Worm (Caenorhabditis elegans) whole organism, late embryonic: ENCODE measurements around the gene cest-25.
"Not testable (repeated sequence)": the region's sequence is repeated elsewhere in the genome, so short reads cannot be mapped to it uniquely, and the experiment has no call there.

ENCODE experiments used
- C08G9.2 ChIP-seq: sonication (generic microtip); optimal IDR thresholded peaks from 2 replicates; lab custom pipeline; 2016; ENCODE audit warnings: mild to moderate bottlenecking, missing genetic modification characterization, moderate library complexity, missing compliant biosample characterization
- C38D4.7 ChIP-seq: fragments of 200-800 bp; sonication (Bioruptor generic); optimal IDR thresholded peaks from 2 replicates; lab custom pipeline; 2018; ENCODE audit warnings: mild to moderate bottlenecking, missing genetic modification characterization, moderate library complexity, missing compliant biosample characterization
- F13H6.1 ChIP-seq: sonication (generic microtip); optimal IDR thresholded peaks from 2 replicates; lab custom pipeline; 2016; ENCODE audit warnings: missing genetic modification characterization, missing compliant biosample characterization
- K09A11.1 ChIP-seq: sonication (generic microtip); optimal IDR thresholded peaks from 2 replicates; lab custom pipeline; 2017; ENCODE audit warnings: antibody characterized with exemption, mild to moderate bottlenecking, missing genetic modification characterization, missing compliant biosample characterization; ENCODE audit not compliant: insufficient read depth
- T23F11.4 ChIP-seq: fragments of 200-800 bp; sonication (Bioruptor generic); optimal IDR thresholded peaks from 2 replicates; lab custom pipeline; 2018; ENCODE audit warnings: mild to moderate bottlenecking, missing genetic modification characterization, missing compliant biosample characterization
- ahr-1 ChIP-seq: sonication (generic microtip); optimal IDR thresholded peaks from 2 replicates; lab custom pipeline; 2016; ENCODE audit warnings: missing genetic modification characterization, missing compliant biosample characterization
- ama-1 ChIP-seq: fragments of 150-350 bp; optimal IDR thresholded peaks from 2 replicates; lab custom pipeline; 2014
- ceh-22 ChIP-seq: sonication (generic microtip); optimal IDR thresholded peaks from 2 replicates; lab custom pipeline; 2017; ENCODE audit warnings: missing biosample characterization, missing genetic modification characterization
- ceh-48 ChIP-seq: sonication (generic microtip); optimal IDR thresholded peaks from 2 replicates; lab custom pipeline; 2016; ENCODE audit warnings: missing genetic modification characterization, inconsistent platforms, missing compliant biosample characterization
- ceh-6 ChIP-seq: fragments of 200-800 bp; sonication (Bioruptor generic); optimal IDR thresholded peaks from 2 replicates; lab custom pipeline; 2018; ENCODE audit warnings: mild to moderate bottlenecking, missing genetic modification characterization, missing compliant biosample characterization
- dmd-4 ChIP-seq: sonication (generic microtip); optimal IDR thresholded peaks from 2 replicates; lab custom pipeline; 2016; ENCODE audit warnings: borderline replicate concordance, missing genetic modification characterization, missing compliant biosample characterization
- elt-2 ChIP-seq: sonication (generic microtip); optimal IDR thresholded peaks from 2 replicates; lab custom pipeline; 2016; ENCODE audit warnings: missing genetic modification reagents, missing genetic modification characterization, missing compliant biosample characterization
- fax-1 ChIP-seq: sonication (generic microtip); optimal IDR thresholded peaks from 2 replicates; lab custom pipeline; 2016; ENCODE audit warnings: missing genotype, missing genetic modification characterization, missing compliant biosample characterization
- fkh-10 ChIP-seq: fragments of 150-350 bp; optimal IDR thresholded peaks from 2 replicates; lab custom pipeline; 2014; ENCODE audit warnings: missing biosample characterization, missing genetic modification reagents, missing genetic modification characterization
- hlh-30 ChIP-seq: sonication (generic microtip); optimal IDR thresholded peaks from 2 replicates; lab custom pipeline; 2017; ENCODE audit warnings: antibody characterized with exemption, missing genetic modification characterization, missing compliant biosample characterization; ENCODE audit not compliant: insufficient read depth
- hlh-8 ChIP-seq: sonication (generic microtip); optimal IDR thresholded peaks from 2 replicates; lab custom pipeline; 2016; ENCODE audit warnings: missing genotype, missing genetic modification characterization, missing compliant biosample characterization
- lim-6 ChIP-seq: sonication (generic microtip); optimal IDR thresholded peaks from 2 replicates; lab custom pipeline; 2016; ENCODE audit warnings: missing genetic modification characterization, missing compliant biosample characterization
- npax-4 ChIP-seq: sonication (generic microtip); optimal IDR thresholded peaks from 2 replicates; lab custom pipeline; 2016; ENCODE audit warnings: missing genetic modification characterization, missing compliant biosample characterization
- odd-2 ChIP-seq: sonication (generic microtip); optimal IDR thresholded peaks from 2 replicates; lab custom pipeline; 2017; ENCODE audit warnings: antibody characterized with exemption, mild to moderate bottlenecking, missing genetic modification characterization, missing compliant biosample characterization
- pag-3 ChIP-seq: sonication (generic microtip); optimal IDR thresholded peaks from 2 replicates; lab custom pipeline; 2016; ENCODE audit warnings: missing compliant biosample characterization, missing genetic modification characterization, borderline replicate concordance
- pat-9 ChIP-seq: fragments of 200-800 bp; sonication (Bioruptor generic); optimal IDR thresholded peaks from 2 replicates; lab custom pipeline; 2018; ENCODE audit warnings: mild to moderate bottlenecking, missing genetic modification characterization, moderate library complexity, missing compliant biosample characterization
- pha-4 ChIP-seq: fragments of 150-350 bp; optimal IDR thresholded peaks from 2 replicates; lab custom pipeline; 2018; ENCODE audit warnings: missing biosample characterization, missing genetic modification reagents, missing genetic modification characterization
- pqm-1 ChIP-seq: sonication (generic microtip); optimal IDR thresholded peaks from 2 replicates; lab custom pipeline; 2016; ENCODE audit warnings: missing genetic modification characterization, missing compliant biosample characterization
- pros-1 ChIP-seq: fragments of 150-350 bp; optimal IDR thresholded peaks from 2 replicates; lab custom pipeline; 2014; ENCODE audit warnings: missing biosample characterization, missing genetic modification reagents, missing genetic modification characterization
- sox-2 ChIP-seq: fragments of 200-800 bp; sonication (Bioruptor generic); IDR thresholded peaks from 2 replicates; pipeline ENCODE4 v1.3.6; 2022; ENCODE audit warnings: missing genetic modification reagents, missing genetic modification characterization, missing compliant biosample characterization
- sox-4 ChIP-seq: sonication (generic microtip); optimal IDR thresholded peaks from 2 replicates; lab custom pipeline; 2017; ENCODE audit warnings: mild to moderate bottlenecking, missing genetic modification characterization, inconsistent platforms, missing compliant biosample characterization
- syd-9 ChIP-seq: sonication (generic microtip); optimal IDR thresholded peaks from 2 replicates; lab custom pipeline; 2016; ENCODE audit warnings: mild to moderate bottlenecking, missing genetic modification characterization, moderate library complexity, missing compliant biosample characterization
- tbx-7 ChIP-seq: sonication (generic microtip); optimal IDR thresholded peaks from 2 replicates; lab custom pipeline; 2016; ENCODE audit warnings: missing genotype, missing genetic modification characterization, missing compliant biosample characterization
- ttx-3 ChIP-seq: sonication (generic microtip); optimal IDR thresholded peaks from 2 replicates; lab custom pipeline; 2016; ENCODE audit warnings: missing genetic modification reagents, missing genetic modification characterization, missing compliant biosample characterization
- unc-42 ChIP-seq: sonication (generic microtip); optimal IDR thresholded peaks from 2 replicates; lab custom pipeline; 2016; ENCODE audit warnings: missing genotype, missing genetic modification characterization, missing compliant biosample characterization
- unc-86 ChIP-seq: sonication (generic microtip); optimal IDR thresholded peaks from 2 replicates; lab custom pipeline; 2016; ENCODE audit warnings: missing genetic modification characterization, missing compliant biosample characterization
- ztf-16 ChIP-seq: sonication (generic microtip); optimal IDR thresholded peaks from 2 replicates; lab custom pipeline; 2017; ENCODE audit warnings: missing genetic modification characterization, missing compliant biosample characterization

Gene cest-25

DNA sequence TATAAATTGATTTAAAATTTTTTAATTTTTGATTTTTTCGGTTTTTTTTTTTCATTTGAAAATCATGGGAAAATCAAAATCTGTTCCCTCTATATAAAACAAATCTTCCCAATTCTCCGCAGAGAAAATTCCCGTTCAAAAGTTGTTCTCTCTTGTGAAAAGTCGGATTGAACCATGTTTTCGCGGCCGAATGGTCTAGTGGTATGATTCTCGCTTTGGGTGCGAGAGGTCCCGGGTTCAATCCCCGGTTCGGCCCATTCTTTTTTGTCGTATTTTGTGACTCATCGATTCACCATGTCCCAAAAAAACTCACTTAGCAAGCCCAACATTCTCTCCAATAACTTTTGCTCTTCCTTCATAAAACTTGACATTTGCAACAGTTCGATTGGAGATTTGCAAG is 27.8 kb downstream of the cest-25 start (continued):
- TF ChIP-seq ama-1 (lab: Kevin White, UChicago) = no peak

DNA sequence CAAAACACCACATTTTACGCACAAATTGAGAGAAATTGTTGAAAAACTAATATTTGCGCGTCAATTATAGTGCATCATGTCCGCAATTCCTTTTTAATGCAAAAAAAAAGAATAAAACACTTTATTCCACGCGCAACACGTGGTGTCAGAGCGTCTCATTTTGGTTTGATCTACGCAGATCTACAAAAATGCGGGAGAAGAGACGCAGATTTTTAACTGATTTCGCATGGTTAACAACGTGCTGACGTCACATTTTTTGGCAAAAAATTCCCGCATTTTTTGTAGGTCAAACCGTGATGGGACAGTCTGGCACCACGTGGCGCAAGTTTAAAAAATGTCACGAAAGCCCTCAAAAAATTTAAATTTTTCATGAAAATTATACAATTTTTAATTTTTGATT is 29.1 kb downstream of the cest-25 start:
- TF ChIP-seq sox-4 (no peak), C08G9.2 (tag; lab: Kevin White, UChicago) (no peak), pqm-1 (tag; lab: Kevin White, UChicago) (no peak), npax-4 (tag; lab: Kevin White, UChicago) (no peak), lim-6 (no peak), ceh-22 (no peak), pag-3 (no peak), pha-4 (tag; lab: Kevin White, UChicago) (no peak), dmd-4 (no peak), pat-9 (no peak), ceh-48 (tag; lab: Kevin White, UChicago) (no peak), hlh-8 (no peak), K09A11.1 (tag; lab: Kevin White, UChicago) (no peak), ztf-16 (no peak), hlh-30 (tag; lab: Kevin White, UChicago) (no peak), ttx-3 (tag; lab: Kevin White, UChicago) (no peak), pros-1 (tag; lab: Kevin White, UChicago) (no peak)
- TF ChIP-seq, all 69 proteins: peak for 0

DNA sequence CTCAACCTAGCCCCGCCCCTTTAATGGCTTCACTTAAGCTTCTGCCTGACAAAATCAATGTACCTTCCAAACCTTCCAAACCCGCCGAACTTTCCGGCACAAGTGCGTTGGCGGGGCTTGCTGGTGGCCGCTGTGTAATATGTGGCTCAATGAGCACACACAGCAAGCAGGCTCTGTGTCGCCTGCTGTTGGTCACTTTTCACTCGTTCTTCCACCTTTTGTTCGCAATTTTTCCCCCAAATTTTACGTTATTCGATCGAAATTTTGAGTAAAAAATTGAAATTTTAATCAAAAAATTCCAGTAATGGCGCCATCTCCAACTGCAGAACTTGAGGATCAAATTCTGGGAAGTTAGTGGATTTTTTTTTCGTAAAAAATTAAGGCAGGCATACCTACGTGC is 38.7 kb downstream of the cest-25 start, which contains the start of gene set-27:
set-27 (plus strand) TSS at position 301 of the 400 bp plus-strand sequence.
- TF ChIP-seq C38D4.7 (GFP tag; lab: Kevin White, UChicago) = no peak
- TF ChIP-seq unc-86 (tag; lab: Kevin White, UChicago) = no peak
- no peak for TF ChIP-seq odd-2 (tag; lab: Kevin White, UChicago)

DNA sequence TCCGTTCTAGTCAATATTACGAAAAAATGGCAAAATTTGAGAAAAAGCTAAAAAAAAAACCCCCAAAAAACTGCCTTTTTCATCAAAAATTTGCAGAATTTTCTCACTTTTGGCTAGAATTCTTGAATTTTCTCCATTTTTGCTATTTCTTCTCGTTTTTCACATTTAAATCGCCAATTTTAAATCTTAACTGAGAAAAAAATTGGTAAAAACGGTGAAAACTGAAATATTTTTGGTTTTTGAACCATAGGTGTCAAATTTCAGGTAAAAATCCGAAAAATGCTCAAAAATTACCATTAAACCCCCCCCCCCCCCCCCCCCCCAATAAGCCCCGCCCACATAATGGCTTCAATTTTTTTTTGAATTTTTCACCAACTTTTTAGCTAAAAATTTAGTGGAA is 40.0 kb downstream of the cest-25 start, which contains the start of gene cox-6B:
cox-6B (plus strand) TSS at position 301 of the 400 bp plus-strand sequence.
- TF ChIP-seq T23F11.4; sox-2; syd-9 (tag; lab: Kevin White, UChicago): not testable (repeated sequence)

DNA sequence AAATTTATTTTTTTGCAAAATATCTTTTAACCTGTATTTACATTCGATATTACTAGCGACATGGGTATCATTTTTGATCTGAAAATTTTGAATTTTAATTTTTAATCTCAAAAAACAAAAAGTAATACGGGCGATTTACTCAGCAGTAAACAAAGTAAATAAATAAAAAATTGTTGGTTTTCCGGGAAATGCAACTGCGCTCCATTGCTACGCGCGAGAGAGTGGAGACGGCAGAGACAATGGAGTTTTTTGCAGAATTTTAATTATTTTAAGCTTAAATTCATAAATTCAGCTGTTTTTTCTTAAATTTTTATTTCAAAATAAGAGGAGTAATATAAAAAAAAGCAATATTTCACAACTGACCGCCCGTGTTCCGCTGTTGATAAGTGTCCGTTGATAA is 40.6 kb downstream of the cest-25 start, which contains the start of gene slc-30A9:
slc-30A9 (minus strand) TSS at position 78 of the 400 bp plus-strand sequence.
- TF ChIP-seq ztf-16 = no peak
- TF ChIP-seq fax-1 = no peak
- no peak for TF ChIP-seq ceh-6 (GFP tag; lab: Kevin White, UChicago)
- TF ChIP-seq hlh-30 (tag; lab: Kevin White, UChicago) = no peak
- peak; percentile 9 for TF ChIP-seq unc-42
- no peak for TF ChIP-seq tbx-7 (tag; lab: Kevin White, UChicago)
- TF ChIP-seq, all 69 proteins: peak for 1

DNA sequence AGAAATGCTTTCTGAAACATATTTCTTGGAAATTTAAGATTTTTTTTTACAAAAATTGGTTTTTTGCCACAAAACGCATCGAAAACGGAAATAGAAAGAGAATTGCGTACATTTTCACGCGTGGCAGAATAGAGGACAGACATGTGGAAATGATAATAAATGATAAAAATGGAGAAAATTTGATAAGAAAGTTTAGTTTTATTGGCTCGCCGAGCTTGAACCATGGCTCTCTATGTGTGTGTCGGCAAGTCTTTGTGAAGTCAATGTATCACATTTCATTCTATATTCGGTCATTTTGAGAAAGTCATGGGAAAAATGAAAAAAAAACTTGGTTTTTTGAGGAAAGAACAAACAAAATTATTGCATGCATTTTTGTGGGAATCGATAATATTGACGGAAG is 51.9 kb downstream of the cest-25 start:
- TF ChIP-seq elt-2 (tag; lab: Kevin White, UChicago) (peak; percentile 71), ahr-1 (tag; lab: Kevin White, UChicago) (no peak), C38D4.7 (GFP tag; lab: Kevin White, UChicago) (no peak), F13H6.1 (tag; lab: Kevin White, UChicago) (no peak), dmd-4 (no peak)

DNA sequence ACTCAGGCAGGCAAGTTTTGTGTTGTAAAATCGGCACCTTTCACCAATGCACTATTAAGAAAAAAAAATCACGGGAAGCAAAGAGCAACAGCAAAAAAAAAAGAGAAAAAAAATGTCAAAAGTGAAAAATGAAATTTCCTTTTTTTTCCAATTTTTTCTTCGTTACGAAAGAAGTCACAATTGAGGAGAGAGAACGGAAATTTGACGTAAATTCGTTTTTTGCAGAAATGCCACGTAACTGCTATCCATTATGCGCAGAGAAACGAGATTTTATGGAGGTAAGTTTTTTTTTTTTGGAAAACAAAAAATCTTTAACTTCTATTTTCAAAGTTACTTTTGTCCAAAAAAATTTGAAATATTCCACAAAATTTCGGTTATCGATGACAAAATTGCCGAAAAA is 52.7 kb downstream of the cest-25 start:
- peak; percentile 79 for TF ChIP-seq unc-42
- no peak for TF ChIP-seq fkh-10
